Worm (Caenorhabditis elegans) whole organism, L4 larva: ENCODE measurements around the gene nhr-127.
A peak's percentile ranks its signal among the peaks of the same experiment; 100 is the strongest.

Source experiments
- D1046.2 ChIP-seq: fragments of 200-800 bp; sonication (Bioruptor generic); IDR thresholded peaks from 2 replicates; pipeline ENCODE4 v1.3.6; 2022; ENCODE audit warnings: missing genetic modification characterization, missing compliant biosample characterization
- F10B5.3 ChIP-seq: sonication (generic microtip); optimal IDR thresholded peaks from 2 replicates; lab custom pipeline; 2016; ENCODE audit warnings: mild to moderate bottlenecking, missing genetic modification characterization, missing compliant biosample characterization
- F49E8.2 ChIP-seq: sonication (generic microtip); optimal IDR thresholded peaks from 2 replicates; lab custom pipeline; 2016; ENCODE audit warnings: missing compliant biosample characterization, mild to moderate bottlenecking, missing genetic modification characterization, borderline replicate concordance
- R02D3.7 ChIP-seq: fragments of 150-350 bp; sonication (generic microtip); optimal IDR thresholded peaks from 3 replicates; lab custom pipeline; 2014; ENCODE audit warnings: missing biosample characterization, missing genetic modification characterization
- T20F7.1 ChIP-seq: fragments of 200-800 bp; sonication (Bioruptor generic); optimal IDR thresholded peaks from 2 replicates; lab custom pipeline; 2018; ENCODE audit warnings: mild to moderate bottlenecking, missing genetic modification characterization, missing compliant biosample characterization
- ZK546.5 ChIP-seq, 2 experiments: sonication (generic microtip); optimal IDR thresholded peaks; 2 replicates each; lab custom pipeline; 2017; ENCODE audit warnings: missing biosample characterization in 2 of 2, missing genetic modification characterization in 2 of 2
- aha-1 ChIP-seq: fragments of 150-350 bp; peaks from one replicate; lab custom pipeline; 2014; ENCODE audit warnings: missing biosample characterization, missing genetic modification characterization
- aly-2 ChIP-seq: sonication (generic microtip); optimal IDR thresholded peaks from 2 replicates; lab custom pipeline; 2018; ENCODE audit warnings: missing biosample characterization, missing genetic modification characterization
- ama-1 ChIP-seq: fragments of 150-350 bp; optimal IDR thresholded peaks from 2 replicates; lab custom pipeline; 2014; ENCODE audit warnings: inconsistent platforms, mixed read lengths
- attf-4 ChIP-seq: sonication (generic microtip); optimal IDR thresholded peaks from 3 replicates; lab custom pipeline; 2017; ENCODE audit warnings: missing biosample characterization, missing genetic modification characterization
- ceh-28 ChIP-seq: fragments of 150-350 bp; optimal IDR thresholded peaks from 2 replicates; lab custom pipeline; 2014; ENCODE audit warnings: missing biosample characterization, missing genetic modification reagents, missing genetic modification characterization
- ceh-32 ChIP-seq: sonication (generic microtip); optimal IDR thresholded peaks from 2 replicates; lab custom pipeline; 2016; ENCODE audit warnings: mild to moderate bottlenecking, missing genetic modification characterization, missing compliant biosample characterization; ENCODE audit not compliant: poor library complexity
- ceh-44 ChIP-seq: fragments of 200-800 bp; sonication (Bioruptor generic); IDR thresholded peaks from 2 replicates; pipeline ENCODE4 v1.3.6; 2022; ENCODE audit warnings: missing genetic modification reagents, missing genetic modification characterization, missing compliant biosample characterization
- ceh-62 ChIP-seq: sonication (generic microtip); optimal IDR thresholded peaks from 2 replicates; lab custom pipeline; 2017; ENCODE audit warnings: missing biosample characterization, missing genetic modification characterization
- ceh-82 ChIP-seq: sonication (generic microtip); optimal IDR thresholded peaks from 2 replicates; lab custom pipeline; 2017; ENCODE audit warnings: missing biosample characterization, missing genetic modification characterization
- ces-1 ChIP-seq: fragments of 150-350 bp; sonication (generic microtip); optimal IDR thresholded peaks from 4 replicates; lab custom pipeline; 2014; ENCODE audit warnings: missing biosample characterization, missing genetic modification reagents, missing genetic modification characterization
- ctbp-1 ChIP-seq: fragments of 200-800 bp; sonication (Bioruptor generic); IDR thresholded peaks from 2 replicates; pipeline ENCODE4 v1.3.6; 2022; ENCODE audit warnings: missing genetic modification reagents, missing genetic modification characterization, missing compliant biosample characterization
- daf-8 ChIP-seq: fragments of 200-800 bp; sonication (Bioruptor generic); IDR thresholded peaks from 2 replicates; pipeline ENCODE4 v1.3.6; 2022; ENCODE audit warnings: missing genetic modification characterization, missing compliant biosample characterization
- dmd-6 ChIP-seq: fragments of 200-800 bp; sonication (Bioruptor generic); IDR thresholded peaks from 2 replicates; pipeline ENCODE4 v1.3.6; 2022; ENCODE audit warnings: missing genetic modification reagents, missing genetic modification characterization, missing compliant biosample characterization
- fkh-10 ChIP-seq: fragments of 150-350 bp; optimal IDR thresholded peaks from 2 replicates; lab custom pipeline; 2014; ENCODE audit warnings: missing biosample characterization, missing genetic modification reagents, missing genetic modification characterization
- gei-8 ChIP-seq: fragments of 200-800 bp; sonication (Bioruptor generic); optimal IDR thresholded peaks from 2 replicates; lab custom pipeline; 2018; ENCODE audit warnings: mild to moderate bottlenecking, missing genetic modification characterization, missing compliant biosample characterization
- hlh-11 ChIP-seq: fragments of 200-800 bp; sonication (Bioruptor generic); optimal IDR thresholded peaks from 2 replicates; lab custom pipeline; 2018; ENCODE audit warnings: mild to moderate bottlenecking, missing genetic modification characterization, missing compliant biosample characterization
- lin-29 ChIP-seq: fragments of 200-800 bp; sonication (Bioruptor generic); IDR thresholded peaks from 2 replicates; pipeline ENCODE4 v1.3.6; 2022; ENCODE audit warnings: missing genetic modification reagents, missing genetic modification characterization, missing compliant biosample characterization
- mdt-29 ChIP-seq: fragments of 200-800 bp; sonication (Bioruptor generic); IDR thresholded peaks from 2 replicates; pipeline ENCODE4 v1.3.6; 2022; ENCODE audit warnings: missing genetic modification reagents, missing genetic modification characterization, missing compliant biosample characterization
- nhr-25 ChIP-seq: sonication (generic microtip); optimal IDR thresholded peaks from 2 replicates; lab custom pipeline; 2017; ENCODE audit warnings: missing genetic modification characterization, mild to moderate bottlenecking, missing compliant biosample characterization, antibody characterized with exemption, moderate library complexity, borderline replicate concordance; ENCODE audit not compliant: insufficient read depth
- nhr-42 ChIP-seq: fragments of 200-800 bp; sonication (Bioruptor generic); IDR thresholded peaks from 2 replicates; pipeline ENCODE4 v1.3.6; 2022; ENCODE audit warnings: missing genetic modification characterization, missing compliant biosample characterization
- nhr-77 ChIP-seq: fragments of 150-350 bp; optimal IDR thresholded peaks from 2 replicates; lab custom pipeline; 2014; ENCODE audit warnings: missing biosample characterization, missing genetic modification characterization
- pqm-1 ChIP-seq: sonication (generic microtip); optimal IDR thresholded peaks from 2 replicates; lab custom pipeline; 2017; ENCODE audit warnings: missing biosample characterization, missing genetic modification characterization
- set-16 ChIP-seq: fragments of 200-800 bp; sonication (Bioruptor generic); IDR thresholded peaks from 2 replicates; pipeline ENCODE4 v1.3.6; 2022; ENCODE audit warnings: missing genetic modification reagents, missing genetic modification characterization, missing compliant biosample characterization
- snpc-1.2 ChIP-seq: fragments of 200-800 bp; sonication (Bioruptor generic); IDR thresholded peaks from 2 replicates; pipeline ENCODE4 v1.3.6; 2022; ENCODE audit warnings: missing genetic modification reagents, missing genetic modification characterization, missing compliant biosample characterization
- snpc-4 ChIP-seq: fragments of 150-350 bp; optimal IDR thresholded peaks from 2 replicates; lab custom pipeline; 2014; ENCODE audit warnings: missing biosample characterization, missing genetic modification characterization
- tag-97 ChIP-seq: fragments of 200-800 bp; sonication (Bioruptor generic); IDR thresholded peaks from 2 replicates; pipeline ENCODE4 v1.3.6; 2022; ENCODE audit warnings: missing genetic modification characterization, missing compliant biosample characterization
- tra-1 ChIP-seq: fragments of 200-800 bp; sonication (Bioruptor generic); IDR thresholded peaks from 2 replicates; pipeline ENCODE4 v1.3.6; 2022; ENCODE audit warnings: missing genetic modification reagents, missing genetic modification characterization, missing compliant biosample characterization
- unc-62 ChIP-seq, 3 experiments: fragments of 150-350 bp in 1 of 3; sonication (generic microtip); optimal IDR thresholded peaks in 2 of 3; peaks in 1 of 3; 1 replicate in 1 of 3; 2 replicates in 2 of 3; lab custom pipeline; 2014 to 2017; ENCODE audit warnings: missing biosample characterization in 3 of 3, missing genetic modification characterization in 3 of 3, missing genetic modification reagents in 3 of 3, missing genotype in 1 of 3
- vab-7 ChIP-seq: fragments of 200-800 bp; sonication (Bioruptor generic); IDR thresholded peaks from 2 replicates; pipeline ENCODE4 v1.3.6; 2022; ENCODE audit warnings: missing genetic modification reagents, missing genetic modification characterization, missing compliant biosample characterization

Gene nhr-127

ce11 chrV:16235647-16236046 is 24.1 kb upstream of the nhr-127 start, which contains the start of gene srh-98:
Gene srh-98 (minus strand): TSS chrV:16235747.
- TF ChIP-seq daf-8 (GFP tag; lab: Robert Waterston, UW) (no peak), aha-1 (tag; lab: Kevin White, UChicago) (peak; percentile 65), R02D3.7 (tag; lab: Kevin White, UChicago) (no peak), ctbp-1 (GFP tag; lab: Robert Waterston, UW) (no peak)

DNA sequence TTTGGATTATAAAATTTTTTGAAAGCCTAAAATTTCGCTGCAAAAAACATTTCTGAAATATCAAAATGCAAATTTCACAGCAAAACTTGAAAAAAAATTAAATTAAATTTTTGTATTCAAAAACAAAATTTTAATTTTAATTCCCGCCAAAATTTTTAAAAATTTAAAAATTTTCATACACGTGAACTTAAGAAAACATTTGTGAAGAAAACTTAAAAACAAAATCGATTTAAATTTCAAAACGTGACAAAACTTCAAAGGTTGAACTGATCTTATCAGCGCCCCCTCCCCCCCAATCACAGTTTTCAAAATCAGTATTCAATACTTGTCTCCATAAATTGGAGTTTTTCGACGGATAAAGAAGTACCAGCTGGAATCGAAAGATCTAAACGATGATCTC is 22.6 kb upstream of the nhr-127 start, which contains the start of gene F21H7.5:
Gene F21H7.5 (plus strand): TSS at position 301 of the 400 bp plus-strand sequence.
- TF ChIP-seq ces-1 (GFP tag; lab: Kevin White, UChicago) (no peak), F49E8.2 (tag; lab: Kevin White, UChicago) (no peak), snpc-1.2 (GFP tag; lab: Robert Waterston, UW) (no peak), vab-7 (GFP tag; lab: Robert Waterston, UW) (no peak)
- TF ChIP-seq, all 104 proteins: peak for 0

ce11 chrV:16244078-16244477 is 15.7 kb upstream of the nhr-127 start, which contains the start of gene srh-104:
Gene srh-104 (minus strand): TSS chrV:16244178.
- TF ChIP-seq fkh-10 (GFP tag; lab: Kevin White, UChicago), result no peak

DNA sequence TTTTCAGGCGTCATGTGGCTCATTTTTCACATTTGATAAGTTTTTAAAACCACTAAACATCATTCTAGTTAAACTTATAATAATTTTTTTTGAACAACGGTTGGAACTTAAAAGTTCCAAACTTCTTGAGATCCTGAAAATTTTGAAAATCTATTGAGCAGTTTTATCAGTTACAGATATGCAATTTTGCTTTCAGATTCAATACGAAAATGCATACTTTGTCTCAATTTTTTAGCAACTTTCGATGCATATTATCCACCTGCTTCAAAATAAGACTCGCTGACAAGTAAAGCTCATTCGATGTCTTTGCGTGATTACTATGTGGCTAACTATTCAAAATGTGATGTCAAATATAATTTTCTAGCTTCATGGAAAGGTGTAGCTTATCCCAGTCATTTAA is 13.2 kb upstream of the nhr-127 start, which contains the start of gene srh-95:
Gene srh-95 (plus strand): TSS at position 301 of the 400 bp plus-strand sequence.
- TF ChIP-seq T20F7.1 (no peak), ZK546.5 (tag; optimal IDR thresholded peaks at IDR 0.05; lab: Kevin White, UChicago) (no peak), D1046.2 (GFP tag; lab: Robert Waterston, UW) (no peak), snpc-4 (tag; lab: Kevin White, UChicago) (no peak), set-16 (no peak), ceh-28 (tag; lab: Kevin White, UChicago) (no peak), mdt-29 (GFP tag; lab: Robert Waterston, UW) (no peak), F10B5.3 (tag; lab: Kevin White, UChicago) (no peak), aha-1 (tag; lab: Kevin White, UChicago) (no peak), ama-1 (lab: Kevin White, UChicago) (no peak), dmd-6 (no peak), tag-97 (GFP tag; lab: Robert Waterston, UW) (no peak), hlh-11 (tag; lab: Kevin White, UChicago) (no peak), attf-4 (no peak), nhr-42 (GFP tag; lab: Robert Waterston, UW) (no peak), pqm-1 (tag; lab: Kevin White, UChicago) (no peak), nhr-77 (tag; lab: Kevin White, UChicago) (no peak), aly-2 (tag; lab: Kevin White, UChicago) (no peak), ceh-32 (no peak)

DNA sequence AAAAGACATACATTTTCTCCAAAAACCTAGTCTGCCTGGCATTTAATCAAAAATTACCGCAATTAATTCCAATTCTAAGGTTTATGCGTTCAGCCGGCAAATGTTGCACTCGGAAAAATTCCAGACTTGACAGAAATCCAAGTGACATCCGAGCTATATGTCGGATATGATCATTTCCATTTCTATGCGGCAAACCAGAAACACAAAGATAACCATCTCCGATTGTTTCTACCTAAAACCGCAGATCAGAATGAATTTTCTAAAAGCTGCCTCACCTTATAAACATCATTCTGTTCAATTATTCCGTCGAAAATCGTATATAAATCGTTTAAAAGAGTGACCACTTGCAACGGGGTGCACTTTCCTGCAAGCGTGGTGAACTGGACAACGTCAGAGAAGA is 10.7 kb upstream of the nhr-127 start:
- TF ChIP-seq gei-8 (GFP tag; lab: Kevin White, UChicago) (no peak), ZK546.5 (tag; optimal IDR thresholded peaks at IDR 0.05; lab: Kevin White, UChicago) (no peak), unc-62 (GFP tag; optimal IDR thresholded peaks at IDR 0.05 in 1 of 2; lab: Kevin White, UChicago) (no peak), unc-62 (tag; optimal IDR thresholded peaks at IDR 0.05; lab: Kevin White, UChicago) (no peak), ceh-82 (tag; lab: Kevin White, UChicago) (no peak), ceh-62 (no peak), ceh-44 (GFP tag; lab: Robert Waterston, UW) (no peak), lin-29 (GFP tag; lab: Robert Waterston, UW) (no peak), attf-4 (no peak), nhr-25 (tag; lab: Kevin White, UChicago) (no peak), tra-1 (GFP tag; lab: Robert Waterston, UW) (no peak)
